Worm (Caenorhabditis elegans): ENCODE results near the gene hbl-1.

DNA sequence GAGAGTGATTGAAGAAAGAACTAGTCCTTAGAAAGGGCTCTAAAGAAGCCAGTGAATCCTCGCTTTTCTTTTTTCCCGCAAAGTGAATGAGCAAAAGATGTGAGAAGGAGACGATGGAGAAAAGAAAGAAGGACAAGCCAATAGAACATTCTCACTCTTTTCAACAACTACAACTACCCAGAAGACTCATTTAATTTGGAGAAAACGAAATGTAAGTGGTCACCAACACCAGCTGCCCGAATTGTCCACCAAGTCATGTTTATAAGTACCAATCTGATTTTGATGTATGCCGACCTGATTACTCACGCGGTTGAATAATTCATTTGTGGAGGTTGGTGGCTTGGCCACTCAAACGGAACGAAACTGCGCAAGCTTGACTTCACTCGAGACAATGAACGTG lies 19.4 kb upstream of the hbl-1 start:
- TF ChIP-seq nhr-77 (tag; optimal IDR thresholded peaks at IDR 0.05) (no peak), nhr-11 (tag; optimal IDR thresholded peaks at IDR 0.05) (no peak), sma-9 (GFP tag; optimal IDR thresholded peaks at IDR 0.05) (no peak), sma-9 (tag; optimal IDR thresholded peaks at IDR 0.05) (no peak), egl-27 (tag; optimal IDR thresholded peaks at IDR 0.05) (no peak), lin-13 (GFP tag; optimal IDR thresholded peaks at IDR 0.05) (no peak), aly-2 (tag; optimal IDR thresholded peaks at IDR 0.05) (no peak)
